Fruit fly (Drosophila melanogaster): Measurements from ENCODE around the gene CG45076.

The CG45076 gene

dm6 chr3R:10777274-10777673, at the start of gene CG45076, which contains the start of the genes CG45078 and fau:
Gene CG45076 (minus strand): TSS chr3R:10777374.
Gene CG45078 (minus strand): TSS chr3R:10777374.
Gene fau (minus strand): TSS chr3R:10777374.
- no peak for TF ChIP-seq Myc (optimal IDR thresholded peaks at IDR 0.05)
- no peak for TF ChIP-seq ttk (optimal IDR thresholded peaks at IDR 0.05)
- no peak for TF ChIP-seq h (optimal IDR thresholded peaks at IDR 0.05)
- TF ChIP-seq Sin3A (optimal IDR thresholded peaks at IDR 0.05), result no peak
- no peak for TF ChIP-seq psq (optimal IDR thresholded peaks at IDR 0.05)
- TF ChIP-seq insv (optimal IDR thresholded peaks at IDR 0.05), result no peak

DNA sequence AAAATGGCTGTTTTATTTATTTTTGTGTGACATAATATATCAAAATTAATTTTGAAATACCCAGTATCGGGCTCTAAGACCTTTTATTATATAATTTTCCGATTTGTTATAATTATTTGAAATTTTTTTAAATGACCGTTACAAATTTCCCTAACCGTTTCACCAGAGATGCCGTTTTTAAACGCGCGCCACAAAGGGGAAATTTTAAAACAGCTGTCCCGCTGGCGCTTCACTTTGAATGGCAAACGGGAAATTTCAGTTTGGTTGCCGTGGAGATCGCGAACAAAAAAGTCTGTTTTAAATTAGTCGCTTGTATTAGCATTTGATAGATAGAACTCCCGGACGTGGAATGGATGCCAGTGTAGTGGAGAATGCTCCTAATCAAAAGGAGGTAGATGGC, 37.9 kb upstream of the CG45076 start, which contains the start of the genes CG14693 and TTLL15:
CG14693 (minus strand) TSS at position 16 of the 400 bp plus-strand sequence.
TTLL15 (plus strand) TSS at position 257 of the 400 bp plus-strand sequence.
- TF ChIP-seq insv (optimal IDR thresholded peaks at IDR 0.05), result no peak
- no peak for TF ChIP-seq ttk (optimal IDR thresholded peaks at IDR 0.05)
- TF ChIP-seq h (optimal IDR thresholded peaks at IDR 0.05), result no peak
- no peak for TF ChIP-seq Sin3A (optimal IDR thresholded peaks at IDR 0.05)
- TF ChIP-seq psq (optimal IDR thresholded peaks at IDR 0.05), result no peak

- TF ChIP-seq psq (optimal IDR thresholded peaks at IDR 0.05) (no peak), h (optimal IDR thresholded peaks at IDR 0.05) (no peak), ttk (optimal IDR thresholded peaks at IDR 0.05) (no peak), Sin3A (optimal IDR thresholded peaks at IDR 0.05) (no peak), Myc (optimal IDR thresholded peaks at IDR 0.05) (no peak), insv (optimal IDR thresholded peaks at IDR 0.05) (no peak)
Observed at dm6 chr3R:10803855-10804254, 26.7 kb upstream of the CG45076 start, which contains the start of gene CG14692. Gene CG14692 (minus strand): TSS chr3R:10803955.

- TF ChIP-seq ttk (optimal IDR thresholded peaks at IDR 0.05) (no peak), h (optimal IDR thresholded peaks at IDR 0.05) (no peak), Myc (optimal IDR thresholded peaks at IDR 0.05) (no peak), psq (optimal IDR thresholded peaks at IDR 0.05) (no peak), insv (optimal IDR thresholded peaks at IDR 0.05) (no peak), Sin3A (optimal IDR thresholded peaks at IDR 0.05) (no peak)
Observed at dm6 chr3R:10792604-10793003, 15.4 kb upstream of the CG45076 start, which contains the start of gene CG14687. Gene CG14687 (plus strand): TSS chr3R:10792904.

DNA sequence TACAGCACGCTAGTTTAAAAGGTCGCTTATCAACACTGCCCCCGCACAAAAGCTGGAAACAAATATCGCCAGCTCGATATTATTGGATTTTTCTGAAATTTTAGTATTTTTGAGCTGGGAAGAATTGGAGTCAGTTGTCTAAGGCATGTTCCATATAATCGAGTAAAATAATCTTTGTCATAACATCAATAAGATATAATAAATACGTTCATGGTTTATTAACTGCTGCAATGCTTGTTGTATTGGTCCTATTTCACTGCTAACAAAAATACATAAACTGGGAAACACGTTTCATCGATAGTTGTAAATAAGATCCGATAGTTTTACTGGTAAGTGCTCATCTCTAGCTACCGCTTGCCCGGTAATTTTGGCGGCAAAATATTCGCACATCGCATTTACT, 11.0 kb upstream of the CG45076 start, which contains the start of the genes Art1 and Mcm5:
Art1 (minus strand) TSS at position 41 of the 400 bp plus-strand sequence.
Mcm5 (plus strand) TSS at position 339 of the 400 bp plus-strand sequence.
- no peak for TF ChIP-seq h (optimal IDR thresholded peaks at IDR 0.05)

DNA sequence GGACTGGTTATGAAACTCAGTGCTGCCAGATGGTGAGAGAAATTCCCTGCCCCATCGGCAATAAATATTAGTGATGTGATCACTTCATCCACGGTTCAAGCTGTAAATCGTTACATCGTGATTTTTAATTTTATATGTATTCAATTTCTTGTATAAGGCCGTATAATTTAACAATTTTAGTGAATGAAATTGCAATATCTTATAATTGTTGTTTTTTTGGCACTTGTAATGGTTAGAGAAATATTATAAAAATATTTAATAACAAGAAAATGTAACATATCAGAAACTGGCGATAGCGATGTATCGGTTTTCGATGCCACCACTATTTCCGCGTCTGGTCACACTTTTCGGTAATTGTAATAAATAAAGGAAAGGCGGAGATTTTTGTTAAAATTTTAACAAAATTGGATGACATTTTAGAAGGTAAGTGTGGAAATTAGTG, 6.9 kb upstream of the CG45076 start, which contains the start of the genes mRpL37 and Rbp1:
mRpL37 (minus strand) TSS at position 35 of the 442 bp plus-strand sequence.
Rbp1 (plus strand) TSS at position 326 of the 442 bp plus-strand sequence.
- TF ChIP-seq h (optimal IDR thresholded peaks at IDR 0.05) (no peak), Myc (optimal IDR thresholded peaks at IDR 0.05) (no peak), insv (optimal IDR thresholded peaks at IDR 0.05) (no peak), Sin3A (optimal IDR thresholded peaks at IDR 0.05) (no peak), ttk (optimal IDR thresholded peaks at IDR 0.05) (no peak), psq (optimal IDR thresholded peaks at IDR 0.05) (no peak)

DNA sequence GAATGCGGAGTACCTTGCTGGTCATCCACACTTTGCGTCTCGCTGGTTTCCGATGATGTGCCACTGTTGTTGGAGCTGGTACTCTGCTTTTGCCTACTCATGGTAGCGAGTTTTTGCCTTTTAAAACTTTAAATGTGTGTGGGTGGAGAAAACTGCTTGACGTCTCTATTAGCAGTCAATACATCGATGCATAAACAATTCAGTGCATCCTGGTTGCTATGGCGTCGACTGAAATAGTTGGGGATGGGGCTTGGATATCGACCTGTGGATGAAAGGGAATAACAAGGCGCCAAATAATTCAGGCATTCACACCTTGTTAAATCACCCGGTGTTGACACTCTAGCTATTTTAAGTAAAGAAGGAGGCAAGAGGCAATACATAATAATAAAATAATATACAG, 5.0 kb upstream of the CG45076 start, which contains the start of gene CG42633:
CG42633 (minus strand) TSS at position 101 of the 400 bp plus-strand sequence.
- TF ChIP-seq ttk (optimal IDR thresholded peaks at IDR 0.05) (no peak), psq (optimal IDR thresholded peaks at IDR 0.05) (no peak), Sin3A (optimal IDR thresholded peaks at IDR 0.05) (no peak), h (optimal IDR thresholded peaks at IDR 0.05) (no peak), insv (optimal IDR thresholded peaks at IDR 0.05) (no peak), Myc (optimal IDR thresholded peaks at IDR 0.05) (no peak)

dm6 chr3R:10780161-10780560, 3.0 kb upstream of the CG45076 start:
- TF ChIP-seq insv (optimal IDR thresholded peaks at IDR 0.05) (no peak), Sin3A (optimal IDR thresholded peaks at IDR 0.05) (no peak), h (optimal IDR thresholded peaks at IDR 0.05) (no peak), psq (optimal IDR thresholded peaks at IDR 0.05) (no peak), ttk (optimal IDR thresholded peaks at IDR 0.05) (no peak), Myc (optimal IDR thresholded peaks at IDR 0.05) (no peak)

DNA sequence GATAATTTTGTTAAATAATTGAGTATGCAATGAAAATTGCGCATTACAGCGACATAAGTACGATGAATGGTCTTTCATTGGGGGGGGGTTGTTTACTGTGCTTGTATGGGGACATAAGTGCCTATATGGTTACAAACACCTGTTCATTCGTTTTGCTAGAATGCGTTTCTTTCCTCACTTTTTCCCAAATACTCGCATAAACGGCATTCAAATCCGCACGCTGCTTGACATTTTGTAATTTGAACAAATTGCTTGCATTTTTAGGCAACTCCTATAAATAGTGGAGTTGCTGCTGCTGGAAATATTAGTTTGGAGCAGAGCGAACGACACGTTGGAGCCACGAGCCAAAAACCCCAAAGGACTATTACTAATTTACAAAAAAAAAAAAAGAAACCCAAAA, 2.1 kb upstream of the CG45076 start, which contains the start of gene Desi:
Desi (plus strand) TSS at position 301 of the 400 bp plus-strand sequence.
- TF ChIP-seq ttk (optimal IDR thresholded peaks at IDR 0.05) (no peak), Sin3A (optimal IDR thresholded peaks at IDR 0.05) (no peak), h (optimal IDR thresholded peaks at IDR 0.05) (no peak), psq (optimal IDR thresholded peaks at IDR 0.05) (no peak), insv (optimal IDR thresholded peaks at IDR 0.05) (no peak), Myc (optimal IDR thresholded peaks at IDR 0.05) (no peak)

dm6 chr3R:10778151-10778550, 977 bp upstream of the CG45076 start:
- no peak for TF ChIP-seq ttk (optimal IDR thresholded peaks at IDR 0.05)

- no peak for TF ChIP-seq insv (optimal IDR thresholded peaks at IDR 0.05)
- TF ChIP-seq ttk (optimal IDR thresholded peaks at IDR 0.05), result no peak
- no peak for TF ChIP-seq psq (optimal IDR thresholded peaks at IDR 0.05)
- no peak for TF ChIP-seq Myc (optimal IDR thresholded peaks at IDR 0.05)
- TF ChIP-seq Sin3A (optimal IDR thresholded peaks at IDR 0.05), result no peak
- no peak for TF ChIP-seq h (optimal IDR thresholded peaks at IDR 0.05)
Observed at dm6 chr3R:10776047-10776659, 1.0 kb downstream of the CG45076 start.

DNA sequence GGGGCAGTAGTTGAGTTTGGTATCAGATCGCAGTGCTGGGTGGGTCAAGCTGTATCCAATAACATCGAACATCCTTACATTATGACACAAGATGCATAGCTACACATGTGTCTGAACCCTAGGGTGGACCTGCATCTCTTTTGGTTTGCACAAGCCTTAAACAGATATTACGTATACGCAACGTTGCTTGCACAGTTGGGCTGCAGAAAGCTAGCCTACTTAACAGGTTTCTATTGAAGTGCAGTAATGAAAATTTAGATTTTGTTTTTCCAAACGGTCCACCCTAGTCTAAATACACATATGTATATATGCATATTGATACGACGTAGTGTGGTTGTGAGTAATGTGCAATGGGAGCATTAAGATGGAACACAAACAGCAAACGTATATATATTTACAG, 1.9 kb downstream of the CG45076 start:
- TF ChIP-seq ttk (optimal IDR thresholded peaks at IDR 0.05) (no peak), psq (optimal IDR thresholded peaks at IDR 0.05) (no peak), h (optimal IDR thresholded peaks at IDR 0.05) (no peak)

- no peak for TF ChIP-seq Sin3A (optimal IDR thresholded peaks at IDR 0.05)
- no peak for TF ChIP-seq psq (optimal IDR thresholded peaks at IDR 0.05)
- TF ChIP-seq ttk (optimal IDR thresholded peaks at IDR 0.05), result no peak
- no peak for TF ChIP-seq Myc (optimal IDR thresholded peaks at IDR 0.05)
- TF ChIP-seq insv (optimal IDR thresholded peaks at IDR 0.05), result no peak
- TF ChIP-seq h (optimal IDR thresholded peaks at IDR 0.05), result no peak
Observed at dm6 chr3R:10767526-10767925, 9.6 kb downstream of the CG45076 start, which contains the start of gene TfIIFbeta. Gene TfIIFbeta (minus strand): TSS chr3R:10767804.

Data from Kc167 (cell line).